Worm (Caenorhabditis elegans) whole organism, L4 larva: ENCODE data around the gene str-139.

Experiments
- dmd-9 ChIP-seq: fragments of 200-800 bp; sonication (Bioruptor generic); IDR thresholded peaks from 2 replicates; pipeline ENCODE4 v1.3.6; 2022; ENCODE audit warnings: missing genetic modification reagents, missing genetic modification characterization, missing compliant biosample characterization
- nhr-28 ChIP-seq: fragments of 150-350 bp; optimal IDR thresholded peaks from 2 replicates; lab custom pipeline; 2014; ENCODE audit warnings: missing biosample characterization, missing genetic modification characterization
- skn-1 ChIP-seq: fragments of 150-350 bp; optimal IDR thresholded peaks from 2 replicates; lab custom pipeline; 2014; ENCODE audit warnings: missing biosample characterization, missing genetic modification characterization

ce11 chrV:8019783-8020182 lies 42.2 kb downstream of the str-139 start:
- TF ChIP-seq dmd-9 (GFP tag; lab: Robert Waterston, UW) (no peak), skn-1 (tag; lab: Kevin White, UChicago) (no peak), nhr-28 (tag; lab: Kevin White, UChicago) (peak; percentile 45)
